Fruit fly (Drosophila melanogaster) whole organism, embryonic: Measurements from ENCODE around the gene CG33552.

Source experiments
- Ada2b ChIP-seq: fragments of 200-800 bp; sonication (Bioruptor generic); IDR thresholded peaks from 2 replicates; pipeline ENCODE4 v1.3.6; 2022; ENCODE audit warnings: missing biosample characterization, missing genetic modification characterization
- Adf1 ChIP-seq: fragments of 200-800 bp; sonication (Bioruptor generic); IDR thresholded peaks from 2 replicates; pipeline ENCODE4 v1.3.6; 2022; ENCODE audit warnings: missing biosample characterization, missing genetic modification characterization
- Atf3 ChIP-seq: fragments of 200-800 bp; sonication (Bioruptor generic); optimal IDR thresholded peaks from 3 replicates; lab custom pipeline; 2016; ENCODE audit warnings: missing biosample characterization, missing genetic modification characterization
- Atf6 ChIP-seq: fragments of 200-800 bp; sonication (Bioruptor generic); IDR thresholded peaks from 2 replicates; pipeline ENCODE4 v1.3.6; 2022; ENCODE audit warnings: missing biosample characterization, missing genetic modification characterization
- CG1024 ChIP-seq: fragments of 200-800 bp; sonication (Bioruptor generic); IDR thresholded peaks from 2 replicates; pipeline ENCODE4 v1.3.6; 2022; ENCODE audit warnings: missing biosample characterization, missing genetic modification characterization
- CG10654 ChIP-seq: fragments of 200-800 bp; sonication (Bioruptor generic); optimal IDR thresholded peaks from 2 replicates; lab custom pipeline; 2016; ENCODE audit warnings: missing biosample characterization, missing genetic modification characterization
- CG11093 ChIP-seq: fragments of 200-800 bp; sonication (Bioruptor generic); IDR thresholded peaks from 3 replicates; pipeline ENCODE4 v1.3.6; 2022; ENCODE audit warnings: missing biosample characterization, missing genetic modification characterization
- CG11696 ChIP-seq: fragments of 200-800 bp; sonication (Bioruptor generic); IDR thresholded peaks from 2 replicates; pipeline ENCODE4 v1.3.6; 2022; ENCODE audit warnings: missing biosample characterization, missing genetic modification characterization
- CG12219 ChIP-seq: fragments of 200-800 bp; sonication (Bioruptor generic); optimal IDR thresholded peaks from 3 replicates; lab custom pipeline; 2018; ENCODE audit warnings: missing biosample characterization, mild to moderate bottlenecking, missing genetic modification characterization
- CG12299 ChIP-seq: fragments of 200-800 bp; sonication (Bioruptor generic); optimal IDR thresholded peaks from 2 replicates; lab custom pipeline; 2018; ENCODE audit warnings: missing biosample characterization, mild to moderate bottlenecking, missing genetic modification characterization
- CG15601 ChIP-seq: fragments of 200-800 bp; sonication (Bioruptor generic); optimal IDR thresholded peaks from 3 replicates; lab custom pipeline; 2019; ENCODE audit warnings: missing biosample characterization, mild to moderate bottlenecking, missing genetic modification characterization, moderate library complexity
- CG16863 ChIP-seq: fragments of 200-800 bp; sonication (Bioruptor generic); optimal IDR thresholded peaks from 3 replicates; lab custom pipeline; 2016; ENCODE audit warnings: missing biosample characterization, missing genetic modification characterization
- CG18011 ChIP-seq: fragments of 200-800 bp; sonication (Bioruptor generic); optimal IDR thresholded peaks from 2 replicates; lab custom pipeline; 2017; ENCODE audit warnings: missing biosample characterization, missing genetic modification characterization, mild to moderate bottlenecking, moderate library complexity, missing genotype
- CG2875 ChIP-seq: fragments of 200-800 bp; sonication (Bioruptor generic); optimal IDR thresholded peaks from 2 replicates; lab custom pipeline; 2017; ENCODE audit warnings: missing biosample characterization, mild to moderate bottlenecking, missing genetic modification characterization, missing genetic modification reagents
- CG30020 ChIP-seq: fragments of 200-800 bp; optimal IDR thresholded peaks from 2 replicates; lab custom pipeline; 2019; ENCODE audit warnings: missing biosample characterization, mild to moderate bottlenecking, missing genetic modification characterization, moderate library complexity
- CG34376 ChIP-seq: fragments of 200-800 bp; sonication (Bioruptor generic); optimal IDR thresholded peaks from 2 replicates; lab custom pipeline; 2018; ENCODE audit warnings: missing biosample characterization, mild to moderate bottlenecking, missing genetic modification characterization
- CG3847 ChIP-seq: fragments of 200-800 bp; sonication (Bioruptor generic); IDR thresholded peaks from 2 replicates; pipeline ENCODE4 v1.3.6; 2022; ENCODE audit warnings: missing biosample characterization, missing genetic modification characterization
- CG4617 ChIP-seq: fragments of 200-800 bp; sonication (Bioruptor generic); optimal IDR thresholded peaks from 3 replicates; lab custom pipeline; 2016; ENCODE audit warnings: missing biosample characterization, missing genetic modification characterization, borderline replicate concordance
- CG4730 ChIP-seq: fragments of 200-800 bp; sonication (Bioruptor generic); IDR thresholded peaks from 2 replicates; pipeline ENCODE4 v1.3.6; 2022; ENCODE audit warnings: missing biosample characterization, missing genetic modification characterization
- CG5953 ChIP-seq: fragments of 200-800 bp; sonication (Bioruptor generic); IDR thresholded peaks from 2 replicates; pipeline ENCODE4 v1.3.6; 2022; ENCODE audit warnings: missing biosample characterization, missing genetic modification characterization
- CG7928 ChIP-seq: fragments of 200-800 bp; sonication (Bioruptor generic); optimal IDR thresholded peaks from 2 replicates; lab custom pipeline; 2017; ENCODE audit warnings: missing biosample characterization, mild to moderate bottlenecking, missing genetic modification characterization
- CG9727 ChIP-seq: fragments of 200-800 bp; sonication (Bioruptor generic); optimal IDR thresholded peaks from 3 replicates; lab custom pipeline; 2017; ENCODE audit warnings: missing biosample characterization, mild to moderate bottlenecking, missing genetic modification characterization
- D19A ChIP-seq: fragments of 200-800 bp; optimal IDR thresholded peaks from 3 replicates; lab custom pipeline; 2019; ENCODE audit warnings: missing biosample characterization, mild to moderate bottlenecking, missing genetic modification characterization, moderate library complexity
- Dip2 ChIP-seq: fragments of 200-800 bp; sonication (Bioruptor generic); IDR thresholded peaks from 2 replicates; pipeline ENCODE4 v1.3.6; 2022; ENCODE audit warnings: missing biosample characterization, missing genetic modification characterization
- Dp ChIP-seq: fragments of 200-800 bp; sonication (Bioruptor generic); optimal IDR thresholded peaks from 2 replicates; lab custom pipeline; 2018; ENCODE audit warnings: missing biosample characterization, mild to moderate bottlenecking, missing genetic modification characterization, moderate library complexity
- E2f2 ChIP-seq: fragments of 200-800 bp; sonication (Bioruptor generic); IDR thresholded peaks from 2 replicates; pipeline ENCODE4 v1.3.6; 2022; ENCODE audit warnings: missing biosample characterization, missing genetic modification characterization
- Ets97D ChIP-seq: fragments of 200-800 bp; sonication (Bioruptor generic); optimal IDR thresholded peaks from 3 replicates; lab custom pipeline; 2016; ENCODE audit warnings: missing biosample characterization, missing genetic modification characterization
- H15 ChIP-seq: fragments of 200-800 bp; sonication (Bioruptor generic); IDR thresholded peaks from 3 replicates; pipeline ENCODE4 v1.3.6; 2022; ENCODE audit warnings: missing biosample characterization, missing genetic modification characterization
- HHEX ChIP-seq: fragments of 200-800 bp; sonication (Bioruptor generic); optimal IDR thresholded peaks from 3 replicates; lab custom pipeline; 2017; ENCODE audit warnings: missing biosample characterization, mild to moderate bottlenecking, missing genetic modification characterization, missing genetic modification reagents
- Hr3 ChIP-seq: fragments of 200-800 bp; sonication (Bioruptor generic); optimal IDR thresholded peaks from 3 replicates; lab custom pipeline; 2016; ENCODE audit warnings: missing biosample characterization, missing genetic modification characterization
- Hsf ChIP-seq: fragments of 200-800 bp; sonication (Bioruptor generic); optimal IDR thresholded peaks from 3 replicates; lab custom pipeline; 2016; ENCODE audit warnings: missing biosample characterization, missing genetic modification characterization
- Lim3 ChIP-seq: fragments of 200-800 bp; sonication (Bioruptor generic); IDR thresholded peaks from 2 replicates; pipeline ENCODE4 v1.3.6; 2022; ENCODE audit warnings: missing biosample characterization, missing genetic modification characterization
- Sox102F ChIP-seq: fragments of 200-800 bp; sonication (Bioruptor generic); optimal IDR thresholded peaks from 2 replicates; lab custom pipeline; 2018; ENCODE audit warnings: missing biosample characterization, mild to moderate bottlenecking, missing genetic modification characterization, moderate library complexity
- Stat92E ChIP-seq, 3 experiments: fragments of >200 bp in 2 of 3; fragments of 200-800 bp in 1 of 3; sonication (Bioruptor generic) in 1 of 3; optimal IDR thresholded peaks; 2 replicates each; lab custom pipeline; 2017 to 2019; ENCODE audit warnings: missing biosample characterization in 3 of 3, missing genetic modification characterization in 3 of 3, mild to moderate bottlenecking in 1 of 3, moderate library complexity in 1 of 3
- Vsx1 ChIP-seq: fragments of 200-800 bp; sonication (Bioruptor generic); optimal IDR thresholded peaks from 2 replicates; lab custom pipeline; 2017; ENCODE audit warnings: missing biosample characterization, mild to moderate bottlenecking, missing genetic modification characterization, missing genetic modification reagents
- Xbp1 ChIP-seq: fragments of 200-800 bp; sonication (Bioruptor generic); optimal IDR thresholded peaks from 3 replicates; lab custom pipeline; 2016; ENCODE audit warnings: missing biosample characterization, mild to moderate bottlenecking, missing genetic modification characterization
- chif ChIP-seq, 2 experiments: fragments of 200-800 bp; sonication (Bioruptor generic); optimal IDR thresholded peaks; 3 replicates each; lab custom pipeline; 2016; ENCODE audit warnings: missing biosample characterization in 2 of 2, missing genetic modification characterization in 2 of 2
- dmrt11E ChIP-seq: fragments of 200-800 bp; sonication (Bioruptor generic); optimal IDR thresholded peaks from 3 replicates; lab custom pipeline; 2018; ENCODE audit warnings: missing biosample characterization, mild to moderate bottlenecking, missing genetic modification characterization, moderate library complexity
- hkb ChIP-seq, 2 experiments: fragments of 200-800 bp in 1 of 2; fragments of >200 bp in 1 of 2; sonication (Bioruptor generic) in 1 of 2; IDR thresholded peaks in 1 of 2; optimal IDR thresholded peaks in 1 of 2; 2 replicates each; pipeline versions ENCODE4 v1.3.6 to Lab custom; 2017 to 2022; ENCODE audit warnings: missing biosample characterization in 1 of 2, missing genetic modification characterization in 1 of 2
- kay ChIP-seq: fragments of 200-800 bp; sonication (Bioruptor generic); optimal IDR thresholded peaks from 2 replicates; lab custom pipeline; 2016; ENCODE audit warnings: missing biosample characterization, missing genetic modification characterization
- luna ChIP-seq: fragments of 200-800 bp; sonication (Bioruptor generic); optimal IDR thresholded peaks from 2 replicates; lab custom pipeline; 2016; ENCODE audit warnings: missing biosample characterization, missing genetic modification characterization
- otp ChIP-seq: fragments of 200-800 bp; sonication (Bioruptor generic); IDR thresholded peaks from 3 replicates; pipeline ENCODE4, ENCODE4 v1.3.6; 2022; ENCODE audit warnings: missing biosample characterization, missing genetic modification characterization
- pb ChIP-seq: fragments of 200-800 bp; sonication (Bioruptor generic); optimal IDR thresholded peaks from 3 replicates; lab custom pipeline; 2016; ENCODE audit warnings: missing biosample characterization, missing genetic modification characterization
- phol ChIP-seq: fragments of 200-800 bp; sonication (Bioruptor generic); optimal IDR thresholded peaks from 3 replicates; lab custom pipeline; 2018; ENCODE audit warnings: missing biosample characterization, mild to moderate bottlenecking, missing genetic modification characterization, moderate library complexity
- sob ChIP-seq: fragments of 200-800 bp; sonication (Bioruptor generic); IDR thresholded peaks from 2 replicates; pipeline ENCODE4 v1.3.6; 2022; ENCODE audit warnings: missing biosample characterization, missing genetic modification characterization
- sug ChIP-seq: fragments of 200-800 bp; optimal IDR thresholded peaks from 2 replicates; lab custom pipeline; 2019; ENCODE audit warnings: missing biosample characterization, mild to moderate bottlenecking, missing genetic modification characterization, moderate library complexity
- tgo ChIP-seq: fragments of 200-800 bp; sonication (Bioruptor generic); IDR thresholded peaks from 3 replicates; pipeline ENCODE4 v1.3.6; 2022; ENCODE audit warnings: missing biosample characterization, missing genetic modification characterization
- unc-4 ChIP-seq: fragments of 200-800 bp; sonication (Bioruptor generic); IDR thresholded peaks from 2 replicates; pipeline ENCODE4 v1.3.6; 2022; ENCODE audit warnings: missing biosample characterization, missing genetic modification characterization; ENCODE audit not compliant: partially characterized antibody
- vfl ChIP-seq: fragments of 200-800 bp; sonication (Bioruptor generic); optimal IDR thresholded peaks from 2 replicates; lab custom pipeline; 2016; ENCODE audit warnings: missing biosample characterization, missing genetic modification characterization
- zfh2 ChIP-seq: fragments of 200-800 bp; sonication (Bioruptor generic); optimal IDR thresholded peaks from 2 replicates; lab custom pipeline; 2016; ENCODE audit warnings: missing biosample characterization, missing genetic modification characterization

CG33552 gene

dm6 chr2L:16656692-16657109 lies 25.6 kb upstream of the CG33552 start (continued):
- TF ChIP-seq Ets97D (GFP tag; lab: Kevin White, UChicago) (peak; percentile 58), sob (GFP tag; lab: Robert Waterston, UW) (peak; percentile 66; the same call in 1 of the 2 replicates), CG3847 (peak; percentile 58), vfl (GFP tag; lab: Kevin White, UChicago) (peak; percentile 0), Ada2b (peak; percentile 76), kay (GFP tag; lab: Kevin White, UChicago) (peak; percentile 45), E2f2 (GFP tag; lab: Robert Waterston, UW) (peak; percentile 95), Atf6 (GFP tag; lab: Robert Waterston, UW) (peak; percentile 52; the same call in 1 of the 2 replicates), chif (GFP tag; optimal IDR thresholded peaks at IDR 0.05; lab: Kevin White, UChicago) (peak; percentile 12 to 50), pb (GFP tag; lab: Kevin White, UChicago) (no peak), otp (peak; percentile 65; the same call in 2 of the 3 replicates), Stat92E (GFP tag; optimal IDR thresholded peaks at IDR 0.05; lab: Kevin White, UChicago) (no peak), CG5953 (0 out of 2 replicates have a peak, but pooled peaks have one; percentile 31), CG4617 (GFP tag; lab: Kevin White, UChicago) (peak; percentile 44), Hr3 (GFP tag; lab: Kevin White, UChicago) (peak; percentile 79), CG18011 (peak; percentile 99), zfh2 (GFP tag; lab: Kevin White, UChicago) (peak; percentile 36), CG11696 (GFP tag; lab: Robert Waterston, UW) (0 out of 2 replicates have a peak, but pooled peaks have one; percentile 7), Dip2 (GFP tag; lab: Robert Waterston, UW) (no peak), Xbp1 (peak; percentile 75), Hsf (GFP tag; lab: Kevin White, UChicago) (peak; percentile 69), Dp (peak; percentile 95), CG2875 (GFP tag; lab: Kevin White, UChicago) (no peak), CG9727 (GFP tag; lab: Kevin White, UChicago) (peak; percentile 69), H15 (GFP tag; lab: Robert Waterston, UW) (peak; percentile 76; the same call in 2 of the 3 replicates), CG15601 (tag; lab: Kevin White, UChicago) (no peak), tgo (peak; percentile 87), CG34376 (no peak), CG1024 (GFP tag; lab: Robert Waterston, UW) (0 out of 2 replicates have a peak, but pooled peaks have one; percentile 10), CG12219 (no peak), Vsx1 (GFP tag; lab: Kevin White, UChicago) (no peak), Atf3 (no peak), unc-4 (no peak), phol (peak; percentile 82), CG4730 (GFP tag; lab: Robert Waterston, UW) (peak; percentile 54; the same call in 1 of the 2 replicates), luna (GFP tag; lab: Kevin White, UChicago) (no peak), CG10654 (GFP tag; lab: Kevin White, UChicago) (peak; percentile 37), D19A (peak; percentile 53), CG30020 (peak; percentile 51), sug (no peak), CG12299 (tag; lab: Kevin White, UChicago) (peak; percentile 7), Lim3 (GFP tag; lab: Robert Waterston, UW) (no peak), CG7928 (GFP tag; lab: Kevin White, UChicago) (peak; percentile 30), CG16863 (peak; percentile 31), Adf1 (GFP tag; lab: Robert Waterston, UW) (peak; percentile 19; the same call in 1 of the 2 replicates), hkb (optimal IDR thresholded peaks at IDR 0.05; lab: Kevin White, UChicago) (no peak), hkb (GFP tag; IDR thresholded peaks at IDR 0.05; lab: Robert Waterston, UW) (peak; percentile 76), Sox102F (GFP tag; lab: Kevin White, UChicago) (peak; percentile 81), HHEX (GFP tag; lab: Kevin White, UChicago) (no peak), CG11093 (GFP tag; lab: Robert Waterston, UW) (peak; percentile 56; the same call in 2 of the 3 replicates), dmrt11E (tag; lab: Kevin White, UChicago) (peak; percentile 61)
